Fruit fly (Drosophila melanogaster) whole organism, embryonic: ENCODE results near the gene CG17572.

Source experiments
- Bdp1 ChIP-seq: fragments of 200-800 bp; sonication (Bioruptor generic); optimal IDR thresholded peaks from 3 replicates; lab custom pipeline; 2016; ENCODE audit warnings: missing biosample characterization, missing genetic modification characterization
- CG10209 ChIP-seq: fragments of 200-800 bp; sonication (Bioruptor generic); optimal IDR thresholded peaks from 3 replicates; lab custom pipeline; 2017; ENCODE audit warnings: missing biosample characterization, mild to moderate bottlenecking, missing genetic modification characterization, missing genetic modification reagents
- CG11085 ChIP-seq: fragments of 200-800 bp; sonication (Bioruptor generic); IDR thresholded peaks from 2 replicates; pipeline ENCODE4 v1.3.6; 2022; ENCODE audit warnings: missing biosample characterization, missing genetic modification characterization
- CG11696 ChIP-seq: fragments of 200-800 bp; sonication (Bioruptor generic); IDR thresholded peaks from 2 replicates; pipeline ENCODE4 v1.3.6; 2022; ENCODE audit warnings: missing biosample characterization, missing genetic modification characterization
- CG13296 ChIP-seq: fragments of 200-800 bp; sonication (Bioruptor generic); optimal IDR thresholded peaks from 3 replicates; lab custom pipeline; 2018; ENCODE audit warnings: missing biosample characterization, mild to moderate bottlenecking, missing genetic modification characterization
- CG13424 ChIP-seq: fragments of 200-800 bp; sonication (Bioruptor generic); optimal IDR thresholded peaks from 2 replicates; lab custom pipeline; 2019; ENCODE audit warnings: missing biosample characterization, mild to moderate bottlenecking, missing genetic modification characterization, moderate library complexity
- CG2199 ChIP-seq: fragments of 200-800 bp; sonication (Bioruptor generic); IDR thresholded peaks from 3 replicates; pipeline ENCODE4 v1.3.6; 2022; ENCODE audit warnings: missing biosample characterization, missing genetic modification characterization
- CG30020 ChIP-seq: fragments of 200-800 bp; optimal IDR thresholded peaks from 2 replicates; lab custom pipeline; 2019; ENCODE audit warnings: missing biosample characterization, mild to moderate bottlenecking, missing genetic modification characterization, moderate library complexity
- CG3281 ChIP-seq: fragments of 200-800 bp; sonication (Bioruptor generic); optimal IDR thresholded peaks from 3 replicates; lab custom pipeline; 2017; ENCODE audit warnings: missing biosample characterization, mild to moderate bottlenecking, missing genetic modification characterization
- CG4707 ChIP-seq: fragments of 200-800 bp; sonication (Bioruptor generic); optimal IDR thresholded peaks from 2 replicates; lab custom pipeline; 2018; ENCODE audit warnings: missing biosample characterization, mild to moderate bottlenecking, missing genetic modification characterization, moderate library complexity
- CG4730 ChIP-seq: fragments of 200-800 bp; sonication (Bioruptor generic); IDR thresholded peaks from 2 replicates; pipeline ENCODE4 v1.3.6; 2022; ENCODE audit warnings: missing biosample characterization, missing genetic modification characterization
- CG4820 ChIP-seq: fragments of 200-800 bp; sonication (Bioruptor generic); optimal IDR thresholded peaks from 3 replicates; lab custom pipeline; 2016; ENCODE audit warnings: missing biosample characterization, missing genetic modification characterization
- CG5245 ChIP-seq: fragments of 200-800 bp; sonication (Bioruptor generic); optimal IDR thresholded peaks from 3 replicates; lab custom pipeline; 2016; ENCODE audit warnings: missing biosample characterization, missing genetic modification characterization
- CG6683 ChIP-seq: fragments of 200-800 bp; sonication (Bioruptor generic); optimal IDR thresholded peaks from 2 replicates; lab custom pipeline; 2017; ENCODE audit warnings: missing biosample characterization, mild to moderate bottlenecking, missing genetic modification characterization, missing genetic modification reagents
- CG7271 ChIP-seq: fragments of 200-800 bp; sonication (Bioruptor generic); optimal IDR thresholded peaks from 2 replicates; lab custom pipeline; 2018; ENCODE audit warnings: missing biosample characterization, mild to moderate bottlenecking, missing genetic modification characterization, moderate library complexity
- CG7786 ChIP-seq: fragments of 200-800 bp; sonication (Bioruptor generic); optimal IDR thresholded peaks from 2 replicates; lab custom pipeline; 2016; ENCODE audit warnings: missing biosample characterization, missing genetic modification characterization
- CG7839 ChIP-seq: fragments of 200-800 bp; sonication (Bioruptor generic); optimal IDR thresholded peaks from 3 replicates; lab custom pipeline; 2018; ENCODE audit warnings: missing biosample characterization, mild to moderate bottlenecking, missing genetic modification characterization, moderate library complexity
- CG7928 ChIP-seq: fragments of 200-800 bp; sonication (Bioruptor generic); optimal IDR thresholded peaks from 2 replicates; lab custom pipeline; 2017; ENCODE audit warnings: missing biosample characterization, mild to moderate bottlenecking, missing genetic modification characterization
- CG9797 ChIP-seq: fragments of 200-800 bp; sonication (Bioruptor generic); optimal IDR thresholded peaks from 3 replicates; lab custom pipeline; 2018; ENCODE audit warnings: missing biosample characterization, mild to moderate bottlenecking, missing genetic modification characterization
- D ChIP-seq, 2 experiments: fragments of 200-800 bp in 1 of 2; fragments of >200 bp in 1 of 2; sonication (Bioruptor generic) in 1 of 2; optimal IDR thresholded peaks; 2 replicates in 1 of 2; 3 replicates in 1 of 2; lab custom pipeline; 2017; ENCODE audit warnings: mild to moderate bottlenecking in 1 of 2, missing biosample characterization in 1 of 2, missing genetic modification characterization in 1 of 2, missing genetic modification reagents in 1 of 2
- D19A ChIP-seq: fragments of 200-800 bp; optimal IDR thresholded peaks from 3 replicates; lab custom pipeline; 2019; ENCODE audit warnings: missing biosample characterization, mild to moderate bottlenecking, missing genetic modification characterization, moderate library complexity
- E2f1 ChIP-seq: fragments of 200-800 bp; sonication (Bioruptor generic); IDR thresholded peaks from 2 replicates; pipeline ENCODE4 v1.3.6; 2022; ENCODE audit warnings: missing biosample characterization, missing genetic modification characterization
- Fer1 ChIP-seq: fragments of 200-800 bp; sonication (Bioruptor generic); optimal IDR thresholded peaks from 2 replicates; lab custom pipeline; 2017; ENCODE audit warnings: missing biosample characterization, mild to moderate bottlenecking, missing genetic modification characterization
- Fer3 ChIP-seq: fragments of 200-800 bp; sonication (Bioruptor generic); optimal IDR thresholded peaks from 2 replicates; lab custom pipeline; 2018; ENCODE audit warnings: missing biosample characterization, mild to moderate bottlenecking, missing genetic modification characterization, moderate library complexity
- HLH4C ChIP-seq: fragments of 200-800 bp; sonication (Bioruptor generic); IDR thresholded peaks from 3 replicates; pipeline ENCODE4 v1.3.6; 2022; ENCODE audit warnings: missing biosample characterization, missing genetic modification characterization; ENCODE audit not compliant: partially characterized antibody
- Hmx ChIP-seq: fragments of 200-800 bp; sonication (Bioruptor generic); optimal IDR thresholded peaks from 2 replicates; lab custom pipeline; 2016; ENCODE audit warnings: missing biosample characterization, missing genetic modification characterization
- Lhr ChIP-seq: fragments of 200-800 bp; sonication (Bioruptor generic); optimal IDR thresholded peaks from 3 replicates; lab custom pipeline; 2017; ENCODE audit warnings: mild to moderate bottlenecking, missing biosample characterization, missing genetic modification reagents, missing genetic modification characterization
- NC2β ChIP-seq: fragments of 200-800 bp; sonication (Bioruptor generic); optimal IDR thresholded peaks from 2 replicates; lab custom pipeline; 2016; ENCODE audit warnings: missing biosample characterization, missing genetic modification characterization
- Sox100B ChIP-seq: fragments of 200-800 bp; sonication (Bioruptor generic); optimal IDR thresholded peaks from 3 replicates; lab custom pipeline; 2018; ENCODE audit warnings: missing biosample characterization, mild to moderate bottlenecking, missing genetic modification characterization
- Sry-β ChIP-seq: fragments of 200-800 bp; sonication (Bioruptor generic); optimal IDR thresholded peaks from 2 replicates; lab custom pipeline; 2018; ENCODE audit warnings: missing biosample characterization, mild to moderate bottlenecking, missing genetic modification characterization, moderate library complexity
- YL-1 ChIP-seq: fragments of 200-800 bp; sonication (Bioruptor generic); optimal IDR thresholded peaks from 3 replicates; lab custom pipeline; 2017; ENCODE audit warnings: missing biosample characterization, mild to moderate bottlenecking, missing genetic modification characterization
- ato ChIP-seq: fragments of 200-800 bp; sonication (Bioruptor generic); IDR thresholded peaks from 2 replicates; pipeline ENCODE4 v1.3.6; 2022; ENCODE audit warnings: missing biosample characterization, missing genetic modification characterization; ENCODE audit not compliant: partially characterized antibody
- dati ChIP-seq: fragments of 200-800 bp; sonication (Bioruptor generic); IDR thresholded peaks from 2 replicates; pipeline ENCODE4 v1.3.6; 2022; ENCODE audit warnings: missing biosample characterization, missing genetic modification characterization
- dm ChIP-seq: fragments of 200-800 bp; sonication (Bioruptor generic); optimal IDR thresholded peaks from 3 replicates; lab custom pipeline; 2016; ENCODE audit warnings: missing biosample characterization, missing genetic modification characterization
- exex ChIP-seq: fragments of 200-800 bp; sonication (Bioruptor generic); optimal IDR thresholded peaks from 4 replicates; lab custom pipeline; 2018; ENCODE audit warnings: missing biosample characterization, mild to moderate bottlenecking, missing genetic modification characterization, moderate library complexity
- gcm ChIP-seq: fragments of 200-800 bp; sonication (Bioruptor generic); optimal IDR thresholded peaks from 2 replicates; lab custom pipeline; 2019; ENCODE audit warnings: missing biosample characterization, mild to moderate bottlenecking, missing genetic modification characterization, moderate library complexity
- grau ChIP-seq: fragments of 200-800 bp; optimal IDR thresholded peaks from 3 replicates; lab custom pipeline; 2019; ENCODE audit warnings: missing biosample characterization, mild to moderate bottlenecking, missing genetic modification characterization, moderate library complexity
- gsb ChIP-seq: fragments of 200-800 bp; sonication (Bioruptor generic); IDR thresholded peaks from 2 replicates; pipeline ENCODE4 v1.3.6; 2022; ENCODE audit warnings: missing biosample characterization, missing genetic modification characterization
- her ChIP-seq: fragments of 200-800 bp; sonication (Bioruptor generic); optimal IDR thresholded peaks from 2 replicates; lab custom pipeline; 2016; ENCODE audit warnings: missing biosample characterization, missing genetic modification characterization
- jigr1 ChIP-seq: fragments of 200-800 bp; sonication (Bioruptor generic); IDR thresholded peaks from 3 replicates; pipeline ENCODE4 v1.3.6; 2022; ENCODE audit warnings: missing biosample characterization, missing genetic modification characterization
- lab ChIP-seq: fragments of 200-800 bp; sonication (Bioruptor generic); optimal IDR thresholded peaks from 3 replicates; lab custom pipeline; 2017; ENCODE audit warnings: missing biosample characterization, missing genetic modification characterization, mild to moderate bottlenecking, moderate library complexity, missing genetic modification reagents
- maf-S ChIP-seq: fragments of 200-800 bp; sonication (Bioruptor generic); optimal IDR thresholded peaks from 2 replicates; lab custom pipeline; 2016; ENCODE audit warnings: missing biosample characterization, missing genetic modification characterization
- scrt ChIP-seq: fragments of 200-800 bp; sonication (Bioruptor generic); optimal IDR thresholded peaks from 2 replicates; lab custom pipeline; 2018; ENCODE audit warnings: missing biosample characterization, mild to moderate bottlenecking, missing genetic modification characterization, moderate library complexity
- sna ChIP-seq: fragments of 200-800 bp; sonication (Bioruptor generic); IDR thresholded peaks from 2 replicates; pipeline ENCODE4 v1.3.6; 2022; ENCODE audit warnings: missing biosample characterization, missing genetic modification characterization; ENCODE audit not compliant: partially characterized antibody
- sug ChIP-seq: fragments of 200-800 bp; optimal IDR thresholded peaks from 2 replicates; lab custom pipeline; 2019; ENCODE audit warnings: missing biosample characterization, mild to moderate bottlenecking, missing genetic modification characterization, moderate library complexity
- trem ChIP-seq: fragments of 200-800 bp; optimal IDR thresholded peaks from 3 replicates; lab custom pipeline; 2019; ENCODE audit warnings: missing biosample characterization, mild to moderate bottlenecking, missing genetic modification characterization, moderate library complexity
- vfl ChIP-seq: fragments of 200-800 bp; sonication (Bioruptor generic); optimal IDR thresholded peaks from 2 replicates; lab custom pipeline; 2016; ENCODE audit warnings: missing biosample characterization, missing genetic modification characterization
- vnd ChIP-seq: fragments of 200-800 bp; sonication (Bioruptor generic); IDR thresholded peaks from 3 replicates; pipeline ENCODE4 v1.3.6; 2022; ENCODE audit warnings: missing biosample characterization, missing genetic modification characterization; ENCODE audit not compliant: partially characterized antibody
- yki ChIP-seq: fragments of >200 bp; optimal IDR thresholded peaks from 3 replicates; lab custom pipeline; 2018
- z ChIP-seq: fragments of 200-800 bp; sonication (Bioruptor generic); IDR thresholded peaks from 3 replicates; pipeline ENCODE4 v1.3.6; 2022; ENCODE audit warnings: missing biosample characterization, missing genetic modification characterization

Gene CG17572

dm6 chr2L:19063090-19063692 lies 10.8 kb downstream of the CG17572 start, which contains the start of gene Dus4 (continued):
- no peak for TF ChIP-seq CG5245
- TF ChIP-seq her (GFP tag; lab: Kevin White, UChicago) = no peak
- TF ChIP-seq CG3281 = no peak
- TF ChIP-seq CG7839 (tag; lab: Kevin White, UChicago) = no peak
- TF ChIP-seq Sry-β (GFP tag; lab: Kevin White, UChicago) = no peak
- TF ChIP-seq lab = no peak
- no peak for TF ChIP-seq CG7271 (tag; lab: Kevin White, UChicago)
- TF ChIP-seq sug (tag; lab: Kevin White, UChicago) = no peak
- no peak for TF ChIP-seq trem (tag; lab: Kevin White, UChicago)
- TF ChIP-seq ato = peak; percentile 95
- TF ChIP-seq CG13296 (GFP tag; lab: Kevin White, UChicago) = no peak
- no peak for TF ChIP-seq CG4820 (GFP tag; lab: Kevin White, UChicago)
- no peak for TF ChIP-seq CG2199 (GFP tag; lab: Robert Waterston, UW)
- TF ChIP-seq CG11085 (GFP tag; lab: Robert Waterston, UW) = no peak
- no peak for TF ChIP-seq exex (tag; lab: Kevin White, UChicago)
- TF ChIP-seq Hmx (GFP tag; lab: Kevin White, UChicago) = no peak
- no peak for TF ChIP-seq CG7786 (GFP tag; lab: Kevin White, UChicago)
- TF ChIP-seq D (optimal IDR thresholded peaks at IDR 0.05; lab: Kevin White, UChicago) = no peak
- TF ChIP-seq D (GFP tag; optimal IDR thresholded peaks at IDR 0.05; lab: Kevin White, UChicago) = no peak
- TF ChIP-seq CG7928 (GFP tag; lab: Kevin White, UChicago) = no peak
- no peak for TF ChIP-seq gsb (GFP tag; lab: Robert Waterston, UW)
- TF ChIP-seq CG6683 (GFP tag; lab: Kevin White, UChicago) = no peak
- TF ChIP-seq D19A = no peak
- TF ChIP-seq Sox100B (GFP tag; lab: Kevin White, UChicago) = no peak
- peak; percentile 44 for TF ChIP-seq dm (GFP tag; lab: Kevin White, UChicago)
- TF ChIP-seq CG9797 (GFP tag; lab: Kevin White, UChicago) = no peak
- no peak for TF ChIP-seq scrt (GFP tag; lab: Kevin White, UChicago)
- no peak for TF ChIP-seq Fer3 (tag; lab: Kevin White, UChicago)
- TF ChIP-seq Fer1 (GFP tag; lab: Kevin White, UChicago) = no peak
- no peak for TF ChIP-seq Lhr (GFP tag; lab: Kevin White, UChicago)
- no peak for TF ChIP-seq vfl
- TF ChIP-seq gcm (GFP tag; lab: Kevin White, UChicago) = no peak
- TF ChIP-seq maf-S (GFP tag; lab: Kevin White, UChicago) = no peak
- TF ChIP-seq E2f1 (GFP tag; lab: Robert Waterston, UW) = no peak
- TF ChIP-seq jigr1 (GFP tag; lab: Robert Waterston, UW) = no peak
- no peak for TF ChIP-seq dati (GFP tag; lab: Robert Waterston, UW)
- TF ChIP-seq z = no peak
- no peak for TF ChIP-seq Bdp1 (GFP tag; lab: Kevin White, UChicago)
- TF ChIP-seq sna (GFP tag; lab: Robert Waterston, UW) = peak; percentile 84
- no peak for TF ChIP-seq CG13424 (tag; lab: Kevin White, UChicago)
- TF ChIP-seq YL-1 (GFP tag; lab: Kevin White, UChicago) = no peak
- TF ChIP-seq HLH4C (GFP tag; lab: Robert Waterston, UW) = peak; percentile 97
- TF ChIP-seq CG11696 (GFP tag; lab: Robert Waterston, UW) = no peak
- no peak for TF ChIP-seq yki (lab: Kevin White, UChicago)
- peak; percentile 85 for TF ChIP-seq vnd
- TF ChIP-seq CG10209 (GFP tag; lab: Kevin White, UChicago) = no peak
- TF ChIP-seq CG30020 (tag; lab: Kevin White, UChicago) = no peak
- no peak for TF ChIP-seq NC2β (GFP tag; lab: Kevin White, UChicago)
- TF ChIP-seq CG4730 = no peak
- TF ChIP-seq grau (tag; lab: Kevin White, UChicago) = no peak
- no peak for TF ChIP-seq CG4707
